Worm (Caenorhabditis elegans) whole organism, L2 larva: ENCODE results near the gene scl-20.

Source experiments
- F13H6.1 ChIP-seq: sonication (generic microtip); optimal IDR thresholded peaks from 2 replicates; lab custom pipeline; 2016; ENCODE audit warnings: missing genetic modification characterization, missing compliant biosample characterization
- aly-2 ChIP-seq: fragments of 150-350 bp; optimal IDR thresholded peaks from 2 replicates; lab custom pipeline; 2014; ENCODE audit warnings: missing biosample characterization, missing genetic modification characterization
- egl-27 ChIP-seq: sonication (generic microtip); optimal IDR thresholded peaks from 3 replicates; lab custom pipeline; 2017; ENCODE audit warnings: missing biosample characterization, missing genetic modification reagents, missing genetic modification characterization
- elt-1 ChIP-seq: fragments of 150-350 bp; optimal IDR thresholded peaks from 2 replicates; lab custom pipeline; 2014; ENCODE audit warnings: missing biosample characterization, missing genetic modification characterization
- mdl-1 ChIP-seq, 2 experiments: fragments of 150-350 bp in 1 of 2; sonication (generic microtip) in 1 of 2; optimal IDR thresholded peaks; 2 replicates each; lab custom pipeline; 2017; ENCODE audit warnings: missing biosample characterization in 2 of 2, missing genetic modification characterization in 2 of 2
- nhr-12 ChIP-seq: fragments of 150-350 bp; optimal IDR thresholded peaks from 2 replicates; lab custom pipeline; 2014; ENCODE audit warnings: missing biosample characterization, missing genetic modification characterization
- sma-3 ChIP-seq: sonication (generic microtip); optimal IDR thresholded peaks from 2 replicates; lab custom pipeline; 2016; ENCODE audit warnings: missing genetic modification reagents, missing genetic modification characterization, missing compliant biosample characterization
- unc-39 ChIP-seq: fragments of 150-350 bp; optimal IDR thresholded peaks from 2 replicates; lab custom pipeline; 2014; ENCODE audit warnings: missing biosample characterization, missing genetic modification characterization
- unc-62 ChIP-seq: fragments of 150-350 bp; optimal IDR thresholded peaks from 2 replicates; lab custom pipeline; 2014; ENCODE audit warnings: missing biosample characterization, missing genetic modification reagents, missing genetic modification characterization
- zag-1 ChIP-seq: fragments of 150-350 bp; optimal IDR thresholded peaks from 2 replicates; lab custom pipeline; 2014; ENCODE audit warnings: missing biosample characterization, missing genetic modification characterization

- TF ChIP-seq aly-2 (no peak), nhr-12 (no peak), zag-1 (tag; lab: Kevin White, UChicago) (no peak), F13H6.1 (tag; lab: Kevin White, UChicago) (no peak), elt-1 (tag; lab: Kevin White, UChicago) (no peak), egl-27 (no peak), unc-62 (GFP tag; lab: Kevin White, UChicago) (no peak), unc-39 (tag; lab: Kevin White, UChicago) (no peak), sma-3 (GFP tag; lab: Kevin White, UChicago) (no peak), mdl-1 (tag; optimal IDR thresholded peaks at IDR 0.05; lab: Kevin White, UChicago) (no peak)
Observed at ce11 chrV:18733942-18734341, 339 bp downstream of the scl-20 start.
